Fruit fly (Drosophila melanogaster) Kc167 (cell line): ENCODE data around the gene wdn.

Experiments used
- Myc ChIP-seq: fragments of >200 bp; optimal IDR thresholded peaks from 2 replicates; lab custom pipeline; 2017; ENCODE audit warnings: missing external identifiers
- Sin3A ChIP-seq: fragments of >200 bp; optimal IDR thresholded peaks from 2 replicates; lab custom pipeline; 2018; ENCODE audit warnings: missing external identifiers
- h ChIP-seq: fragments of >200 bp; optimal IDR thresholded peaks from 3 replicates; lab custom pipeline; 2018; ENCODE audit warnings: missing external identifiers
- insv ChIP-seq: fragments of >200 bp; optimal IDR thresholded peaks from 3 replicates; lab custom pipeline; 2018; ENCODE audit warnings: missing external identifiers
- psq ChIP-seq: fragments of >200 bp; optimal IDR thresholded peaks from 2 replicates; lab custom pipeline; 2017; ENCODE audit warnings: missing external identifiers
- ttk ChIP-seq: sonication (Bioruptor generic); optimal IDR thresholded peaks from 2 replicates; lab custom pipeline; 2017; ENCODE audit warnings: missing external identifiers

dm6 chr3R:28789317-28789716 is 21.8 kb downstream of the wdn start, which contains the start of gene CG34295:
- TF ChIP-seq psq (no peak), Sin3A (lab: Kevin White, UChicago) (no peak), ttk (lab: Kevin White, UChicago) (no peak), Myc (lab: Kevin White, UChicago) (no peak), insv (lab: Kevin White, UChicago) (no peak), h (lab: Kevin White, UChicago) (no peak)
